Worm (Caenorhabditis elegans) whole organism, L2 larva: Measurements from ENCODE around the gene F26D2.16.

Experiments
- F13H6.1 ChIP-seq: sonication (generic microtip); optimal IDR thresholded peaks from 2 replicates; lab custom pipeline; 2016; ENCODE audit warnings: missing genetic modification characterization, missing compliant biosample characterization
- R02D3.7 ChIP-seq: fragments of 150-350 bp; optimal IDR thresholded peaks from 2 replicates; lab custom pipeline; 2014; ENCODE audit warnings: missing biosample characterization, missing genetic modification characterization
- ZK546.5 ChIP-seq: sonication (generic microtip); optimal IDR thresholded peaks from 2 replicates; lab custom pipeline; 2017; ENCODE audit warnings: missing biosample characterization, missing genetic modification characterization
- ama-1 ChIP-seq: fragments of 150-350 bp; optimal IDR thresholded peaks from 2 replicates; lab custom pipeline; 2018; ENCODE audit warnings: inconsistent platforms
- blmp-1 ChIP-seq: sonication (generic microtip); optimal IDR thresholded peaks from 2 replicates; lab custom pipeline; 2017; ENCODE audit warnings: missing genetic modification characterization, mild to moderate bottlenecking, missing compliant biosample characterization, antibody characterized with exemption, moderate library complexity; ENCODE audit not compliant: insufficient read depth
- ceh-82 ChIP-seq: fragments of 150-350 bp; optimal IDR thresholded peaks from 2 replicates; lab custom pipeline; 2014; ENCODE audit warnings: missing biosample characterization, missing genetic modification characterization
- dmd-4 ChIP-seq: sonication (generic microtip); optimal IDR thresholded peaks from 2 replicates; lab custom pipeline; 2017; ENCODE audit warnings: missing biosample characterization, missing genetic modification characterization
- elt-1 ChIP-seq: fragments of 150-350 bp; optimal IDR thresholded peaks from 2 replicates; lab custom pipeline; 2014; ENCODE audit warnings: missing biosample characterization, missing genetic modification characterization
- elt-3 ChIP-seq: sonication (generic microtip); optimal IDR thresholded peaks from 2 replicates; lab custom pipeline; 2017; ENCODE audit warnings: missing biosample characterization, missing genetic modification characterization
- gmeb-1 ChIP-seq: fragments of 150-350 bp; optimal IDR thresholded peaks from 2 replicates; lab custom pipeline; 2014; ENCODE audit warnings: missing biosample characterization, missing genetic modification characterization
- lin-13 ChIP-seq: fragments of 150-350 bp; optimal IDR thresholded peaks from 2 replicates; lab custom pipeline; 2014; ENCODE audit warnings: missing biosample characterization, missing genetic modification reagents, missing genetic modification characterization
- lin-39 ChIP-seq: fragments of 150-350 bp; optimal IDR thresholded peaks from 2 replicates; lab custom pipeline; 2014; ENCODE audit warnings: missing biosample characterization, missing genetic modification reagents, missing genetic modification characterization
- lsy-2 ChIP-seq, 2 experiments: fragments of 150-350 bp in 1 of 2; sonication (generic microtip) in 1 of 2; optimal IDR thresholded peaks; 2 replicates each; lab custom pipeline; 2014 to 2017; ENCODE audit warnings: missing biosample characterization in 2 of 2, missing genetic modification characterization in 2 of 2
- mab-5 ChIP-seq: fragments of 150-350 bp; optimal IDR thresholded peaks from 2 replicates; lab custom pipeline; 2014; ENCODE audit warnings: missing biosample characterization, missing genetic modification characterization
- mbf-1 ChIP-seq: sonication (generic microtip); optimal IDR thresholded peaks from 2 replicates; lab custom pipeline; 2017; ENCODE audit warnings: missing biosample characterization, missing genetic modification characterization
- mdl-1 ChIP-seq, 2 experiments: fragments of 150-350 bp in 1 of 2; sonication (generic microtip) in 1 of 2; optimal IDR thresholded peaks; 2 replicates each; lab custom pipeline; 2017; ENCODE audit warnings: missing biosample characterization in 2 of 2, missing genetic modification characterization in 2 of 2
- nhr-11 ChIP-seq: fragments of 150-350 bp; optimal IDR thresholded peaks from 2 replicates; lab custom pipeline; 2014; ENCODE audit warnings: missing biosample characterization, missing genetic modification characterization
- nhr-12 ChIP-seq: fragments of 150-350 bp; optimal IDR thresholded peaks from 2 replicates; lab custom pipeline; 2014; ENCODE audit warnings: missing biosample characterization, missing genetic modification characterization
- nhr-21 ChIP-seq: fragments of 150-350 bp; optimal IDR thresholded peaks from 2 replicates; lab custom pipeline; 2014; ENCODE audit warnings: missing biosample characterization, missing genetic modification characterization
- nhr-23 ChIP-seq: fragments of 150-350 bp; optimal IDR thresholded peaks from 2 replicates; lab custom pipeline; 2014; ENCODE audit warnings: missing biosample characterization, missing genetic modification reagents, missing genetic modification characterization
- nhr-6 ChIP-seq: fragments of 150-350 bp; optimal IDR thresholded peaks from 2 replicates; lab custom pipeline; 2014; ENCODE audit warnings: missing biosample characterization, missing genetic modification characterization
- nhr-77 ChIP-seq: fragments of 150-350 bp; optimal IDR thresholded peaks from 2 replicates; lab custom pipeline; 2014; ENCODE audit warnings: missing biosample characterization, missing genetic modification characterization
- peb-1 ChIP-seq: fragments of 150-350 bp; optimal IDR thresholded peaks from 2 replicates; lab custom pipeline; 2014; ENCODE audit warnings: missing biosample characterization, missing genetic modification characterization
- skn-1 ChIP-seq: sonication (generic microtip); optimal IDR thresholded peaks from 2 replicates; lab custom pipeline; 2017; ENCODE audit warnings: missing biosample characterization, missing genetic modification characterization
- sma-3 ChIP-seq: sonication (generic microtip); optimal IDR thresholded peaks from 2 replicates; lab custom pipeline; 2016; ENCODE audit warnings: missing genetic modification reagents, missing genetic modification characterization, missing compliant biosample characterization
- sma-9 ChIP-seq, 2 experiments: fragments of 150-350 bp in 1 of 2; sonication (generic microtip) in 1 of 2; optimal IDR thresholded peaks; 2 replicates each; lab custom pipeline; 2014 to 2016; ENCODE audit warnings: missing genetic modification characterization in 2 of 2, mild to moderate bottlenecking in 1 of 2, missing biosample characterization in 1 of 2, missing compliant biosample characterization in 1 of 2, missing genetic modification reagents in 1 of 2, moderate library complexity in 1 of 2
- unc-39 ChIP-seq: fragments of 150-350 bp; optimal IDR thresholded peaks from 2 replicates; lab custom pipeline; 2014; ENCODE audit warnings: missing biosample characterization, missing genetic modification characterization
- unc-62 ChIP-seq: fragments of 150-350 bp; optimal IDR thresholded peaks from 2 replicates; lab custom pipeline; 2014; ENCODE audit warnings: missing biosample characterization, missing genetic modification reagents, missing genetic modification characterization
- zag-1 ChIP-seq: fragments of 150-350 bp; optimal IDR thresholded peaks from 2 replicates; lab custom pipeline; 2014; ENCODE audit warnings: missing biosample characterization, missing genetic modification characterization
- ztf-1 ChIP-seq: fragments of 200-800 bp; sonication (Bioruptor generic); conservative IDR thresholded peaks from 2 replicates; pipeline ENCODE4 v1.3.6; 2022; ENCODE audit warnings: missing genetic modification characterization, missing compliant biosample characterization
- ztf-11 ChIP-seq: sonication (generic microtip); optimal IDR thresholded peaks from 2 replicates; lab custom pipeline; 2017; ENCODE audit warnings: missing biosample characterization, missing genetic modification characterization

F26D2.16 gene

DNA sequence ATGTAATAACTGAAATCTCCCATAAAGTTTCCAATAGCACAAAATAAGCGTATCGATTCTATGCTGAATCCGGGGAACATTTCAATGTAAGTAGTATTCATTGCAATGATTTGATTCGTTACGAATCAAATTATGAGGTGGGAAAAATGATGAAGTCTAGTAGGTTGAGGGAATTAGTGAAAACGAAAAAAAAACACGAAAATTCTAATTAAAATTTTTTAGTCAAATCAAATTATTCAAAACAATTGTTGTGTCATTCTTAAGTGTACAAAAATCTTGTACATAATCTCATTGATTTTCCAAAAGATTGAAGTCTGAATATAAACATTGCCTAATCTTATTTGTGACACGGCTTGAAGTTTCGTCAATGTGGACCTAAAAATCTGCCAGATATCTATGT, 4.8 kb upstream of the F26D2.16 start, which contains the start of gene srw-29:
Gene srw-29, minus strand, starts transcription at position 101 of the 400 bp plus-strand sequence.
- TF ChIP-seq blmp-1 (no peak), mab-5 (no peak), unc-39 (tag; lab: Kevin White, UChicago) (no peak), F13H6.1 (tag; lab: Kevin White, UChicago) (no peak), nhr-21 (tag; lab: Kevin White, UChicago) (no peak)

- no peak for TF ChIP-seq nhr-6 (tag; lab: Kevin White, UChicago)
These were observed 1.0 kb upstream of the F26D2.16 start, which contains the start of gene srw-48 for ce11 chrV:16420696-16421095. Gene srw-48 (plus strand): TSS chrV:16420996.

DNA sequence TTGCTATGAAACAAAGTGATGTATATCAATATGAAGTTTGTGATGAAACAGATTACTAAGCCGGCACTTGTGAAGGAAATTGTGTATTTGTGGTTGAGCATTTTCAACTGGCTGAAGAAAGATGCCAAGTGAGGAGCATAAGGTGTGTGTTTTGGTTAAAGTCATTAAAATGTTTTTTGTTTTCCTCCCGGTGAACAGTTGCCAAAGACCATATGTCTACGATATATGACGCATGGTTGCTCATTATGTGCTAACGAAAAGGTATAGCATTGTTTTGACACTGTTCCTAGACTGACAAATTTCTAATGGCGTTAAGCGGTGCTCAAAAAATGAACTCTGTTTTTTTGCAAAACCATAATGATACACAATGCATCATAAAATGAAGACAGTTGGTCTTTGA, 2.7 kb downstream of the F26D2.16 start, which contains the start of gene str-55:
Gene str-55, minus strand, starts transcription at position 101 of the 400 bp plus-strand sequence.
- no peak for TF ChIP-seq ztf-11 (tag; lab: Kevin White, UChicago)

ce11 chrV:16410521-16410920, 9.1 kb downstream of the F26D2.16 start, which contains the start of gene srh-145:
Gene srh-145 (plus strand): TSS chrV:16410713.
- TF ChIP-seq ceh-82 (tag; lab: Kevin White, UChicago) (no peak), nhr-23 (tag; lab: Kevin White, UChicago) (no peak), lin-13 (GFP tag; lab: Kevin White, UChicago) (no peak), ztf-11 (tag; lab: Kevin White, UChicago) (no peak), R02D3.7 (no peak), sma-9 (GFP tag; optimal IDR thresholded peaks at IDR 0.05; lab: Kevin White, UChicago) (no peak), sma-9 (tag; optimal IDR thresholded peaks at IDR 0.05; lab: Kevin White, UChicago) (no peak)

- TF ChIP-seq gmeb-1 (tag; lab: Kevin White, UChicago) (no peak), skn-1 (no peak), ztf-11 (tag; lab: Kevin White, UChicago) (no peak), lsy-2 (tag; optimal IDR thresholded peaks at IDR 0.05; lab: Kevin White, UChicago) (no peak), zag-1 (no peak), dmd-4 (tag; lab: Kevin White, UChicago) (no peak), nhr-12 (tag; lab: Kevin White, UChicago) (no peak), elt-3 (no peak), blmp-1 (no peak), unc-62 (GFP tag; lab: Kevin White, UChicago) (no peak), ceh-82 (tag; lab: Kevin White, UChicago) (no peak), elt-1 (tag; lab: Kevin White, UChicago) (no peak), nhr-6 (tag; lab: Kevin White, UChicago) (no peak), mbf-1 (tag; lab: Kevin White, UChicago) (no peak), ZK546.5 (tag; lab: Kevin White, UChicago) (no peak), nhr-23 (tag; lab: Kevin White, UChicago) (no peak), ama-1 (lab: Kevin White, UChicago) (no peak), peb-1 (tag; lab: Kevin White, UChicago) (no peak), mab-5 (no peak), sma-3 (GFP tag; lab: Kevin White, UChicago) (no peak)
These were observed 12.0 kb downstream of the F26D2.16 start, which contains the start of gene F26D2.3 for ce11 chrV:16407663-16408062. Gene F26D2.3 (plus strand): TSS chrV:16407963.

DNA sequence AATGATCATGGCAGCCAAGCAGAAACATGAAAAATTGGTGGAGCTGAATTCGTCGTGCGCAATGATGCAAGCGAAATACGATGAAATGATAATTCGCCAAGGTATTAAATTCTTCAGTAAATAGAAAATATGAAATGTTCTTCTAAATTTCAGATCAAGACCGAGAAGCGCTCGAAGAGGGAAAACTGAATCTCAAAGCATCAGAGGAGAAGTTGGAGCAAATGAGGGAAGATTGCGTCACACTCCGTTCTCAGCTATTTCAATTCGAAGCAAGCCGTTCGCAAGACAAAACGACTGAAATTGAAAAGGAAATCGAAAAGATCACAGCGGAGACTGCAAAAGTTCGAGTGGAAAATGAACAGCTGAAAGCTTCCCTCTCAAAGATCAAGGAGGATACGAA, 13.3 kb downstream of the F26D2.16 start:
- no peak for TF ChIP-seq nhr-21 (tag; lab: Kevin White, UChicago)
- TF ChIP-seq mab-5, result no peak
- TF ChIP-seq ztf-1 (GFP tag; lab: Robert Waterston, UW), result no peak
- TF ChIP-seq skn-1, result no peak
- no peak for TF ChIP-seq nhr-11 (tag; lab: Kevin White, UChicago)
- no peak for TF ChIP-seq ceh-82 (tag; lab: Kevin White, UChicago)
- no peak for TF ChIP-seq nhr-77 (tag; lab: Kevin White, UChicago)
- TF ChIP-seq blmp-1, result no peak
- no peak for TF ChIP-seq ztf-11 (tag; lab: Kevin White, UChicago)
- TF ChIP-seq unc-39 (tag; lab: Kevin White, UChicago), result no peak
- TF ChIP-seq gmeb-1 (tag; lab: Kevin White, UChicago), result no peak
- no peak for TF ChIP-seq lsy-2 (tag; optimal IDR thresholded peaks at IDR 0.05; lab: Kevin White, UChicago)
- no peak for TF ChIP-seq elt-1 (tag; lab: Kevin White, UChicago)
- no peak for TF ChIP-seq nhr-23 (tag; lab: Kevin White, UChicago)
- TF ChIP-seq zag-1, result no peak
- no peak for TF ChIP-seq F13H6.1 (tag; lab: Kevin White, UChicago)
- no peak for TF ChIP-seq ZK546.5 (tag; lab: Kevin White, UChicago)
- no peak for TF ChIP-seq lin-39 (tag; lab: Kevin White, UChicago)
- no peak for TF ChIP-seq mdl-1 (tag; optimal IDR thresholded peaks at IDR 0.05; lab: Kevin White, UChicago)
